Fruit fly (Drosophila melanogaster): ENCODE data around the gene HP1D3csd.
A peak's percentile ranks its signal among the peaks of the same experiment; 100 is the strongest.

Gene HP1D3csd

DNA sequence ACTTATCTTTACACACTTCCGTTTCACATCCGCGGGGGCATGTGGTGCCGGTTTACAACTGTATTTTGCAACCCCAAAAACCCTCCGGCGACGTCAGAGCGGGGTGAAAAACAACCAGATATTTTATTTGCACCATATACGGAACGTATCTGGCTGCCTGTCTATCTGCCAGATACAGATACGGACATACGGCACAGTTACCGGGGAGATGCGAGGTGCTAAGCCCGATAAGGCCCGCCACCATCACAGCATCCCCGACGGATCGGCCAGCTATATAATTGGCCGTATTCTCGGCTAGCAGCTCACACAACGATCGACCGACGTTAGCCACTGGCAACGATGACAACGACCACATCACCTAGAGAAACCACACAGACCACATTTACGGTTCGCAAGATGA, 22.9 kb downstream of the HP1D3csd start, which contains the start of gene Mur18B:
Gene Mur18B, plus strand, starts transcription at position 301 of the 400 bp plus-strand sequence.
- TF ChIP-seq Abd-B (GFP tag; optimal IDR thresholded peaks at IDR 0.05) (no peak), dsf (GFP tag; optimal IDR thresholded peaks at IDR 0.05; ENCODE audit: borderline replicate concordance) (no peak), foxo (GFP tag; optimal IDR thresholded peaks at IDR 0.05) (no peak), brk (GFP tag; optimal IDR thresholded peaks at IDR 0.05) (no peak), CG9705 (GFP tag; optimal IDR thresholded peaks at IDR 0.05) (no peak), br (GFP tag; optimal IDR thresholded peaks at IDR 0.05) (no peak), OdsH (GFP tag; optimal IDR thresholded peaks at IDR 0.05) (no peak), CG32264 (GFP tag; optimal IDR thresholded peaks at IDR 0.05) (no peak), HLH106 (tag; optimal IDR thresholded peaks at IDR 0.05) (no peak), N (GFP tag; optimal IDR thresholded peaks at IDR 0.05) (no peak), GATAd (GFP tag; optimal IDR thresholded peaks at IDR 0.05) (no peak), ey (GFP tag; optimal IDR thresholded peaks at IDR 0.05) (no peak), usp (GFP tag; optimal IDR thresholded peaks at IDR 0.05) (no peak), Jra (GFP tag; optimal IDR thresholded peaks at IDR 0.05) (no peak), Hnf4 (GFP tag; optimal IDR thresholded peaks at IDR 0.05) (no peak), Sp1 (GFP tag; optimal IDR thresholded peaks at IDR 0.05) (no peak), h (GFP tag; optimal IDR thresholded peaks at IDR 0.05) (no peak), psq (GFP tag; optimal IDR thresholded peaks at IDR 0.05) (no peak), Rel (GFP tag; optimal IDR thresholded peaks at IDR 0.05) (no peak), Rel (tag; optimal IDR thresholded peaks at IDR 0.05) (no peak), jim (GFP tag; optimal IDR thresholded peaks at IDR 0.05) (no peak)

dm6 chrX:19215215-19215614, 25.2 kb downstream of the HP1D3csd start, which contains the start of gene Muc18B:
TSS of gene Muc18B (plus strand) at chrX:19215515.
- TF ChIP-seq h (GFP tag; optimal IDR thresholded peaks at IDR 0.05) (no peak), jim (GFP tag; optimal IDR thresholded peaks at IDR 0.05) (no peak), Sp1 (GFP tag; optimal IDR thresholded peaks at IDR 0.05) (no peak), lola (GFP tag; optimal IDR thresholded peaks at IDR 0.05) (no peak), Abd-B (GFP tag; optimal IDR thresholded peaks at IDR 0.05) (no peak), ey (GFP tag; optimal IDR thresholded peaks at IDR 0.05) (no peak), OdsH (GFP tag; optimal IDR thresholded peaks at IDR 0.05) (no peak), brk (GFP tag; optimal IDR thresholded peaks at IDR 0.05) (no peak)

DNA sequence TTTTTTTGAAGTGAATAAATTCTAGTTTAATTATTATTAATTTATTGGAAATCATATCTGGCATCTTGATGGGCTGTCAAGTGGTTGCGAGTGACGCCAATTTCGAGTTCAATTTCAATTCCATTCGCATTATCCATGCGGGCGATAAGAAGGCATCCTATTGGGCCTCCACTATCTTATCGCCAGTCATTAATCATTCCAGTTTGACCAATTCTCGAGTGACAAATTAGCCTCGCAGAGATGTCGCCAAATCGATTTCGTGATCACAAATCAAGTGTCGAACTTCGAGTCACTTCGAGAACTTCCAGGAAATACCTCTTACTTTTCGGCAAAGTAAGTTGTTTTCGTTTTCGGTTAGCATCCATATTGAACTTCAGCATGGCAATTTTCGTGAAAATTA, 26.7 kb downstream of the HP1D3csd start:
- peak; percentile 64 for TF ChIP-seq Vsx2 (GFP tag; optimal IDR thresholded peaks at IDR 0.05; ENCODE audit: partially characterized antibody)
- TF ChIP-seq CG9705 (GFP tag; optimal IDR thresholded peaks at IDR 0.05): no peak

- TF ChIP-seq Dif (GFP tag; optimal IDR thresholded peaks at IDR 0.05; ENCODE audit: partially characterized antibody) (peak; percentile 90), Sp1 (GFP tag; optimal IDR thresholded peaks at IDR 0.05) (no peak), brk (GFP tag; optimal IDR thresholded peaks at IDR 0.05) (no peak), dl (GFP tag; optimal IDR thresholded peaks at IDR 0.05; ENCODE audit: insufficient read depth in 1 of 2, partially characterized antibody in 2 of 2) (peak; percentile 68), CG9705 (GFP tag; optimal IDR thresholded peaks at IDR 0.05) (no peak), CG32264 (GFP tag; optimal IDR thresholded peaks at IDR 0.05) (no peak), fru (GFP tag; optimal IDR thresholded peaks at IDR 0.05) (no peak), Jra (GFP tag; optimal IDR thresholded peaks at IDR 0.05) (no peak), Mio (GFP tag; optimal IDR thresholded peaks at IDR 0.05) (no peak), CrebA (GFP tag; optimal IDR thresholded peaks at IDR 0.05; ENCODE audit: borderline replicate concordance) (no peak), GATAd (GFP tag; optimal IDR thresholded peaks at IDR 0.05) (no peak), Hr83 (GFP tag; optimal IDR thresholded peaks at IDR 0.05; ENCODE audit: poor library complexity, severe bottlenecking) (no peak), foxo (GFP tag; optimal IDR thresholded peaks at IDR 0.05) (no peak), Hnf4 (GFP tag; optimal IDR thresholded peaks at IDR 0.05) (no peak), usp (GFP tag; optimal IDR thresholded peaks at IDR 0.05) (no peak), lola (GFP tag; optimal IDR thresholded peaks at IDR 0.05) (no peak), ey (GFP tag; optimal IDR thresholded peaks at IDR 0.05) (no peak), Rel (GFP tag; optimal IDR thresholded peaks at IDR 0.05) (no peak), Rel (tag; optimal IDR thresholded peaks at IDR 0.05) (no peak), tai (GFP tag; optimal IDR thresholded peaks at IDR 0.05) (no peak), OdsH (GFP tag; optimal IDR thresholded peaks at IDR 0.05) (no peak), dmrt93B (GFP tag; optimal IDR thresholded peaks at IDR 0.05) (no peak), Abd-B (GFP tag; optimal IDR thresholded peaks at IDR 0.05) (no peak), Vsx2 (GFP tag; optimal IDR thresholded peaks at IDR 0.05; ENCODE audit: partially characterized antibody) (peak; percentile 46)
Observed at dm6 chrX:19220415-19220814, 30.4 kb downstream of the HP1D3csd start, which contains the start of gene CG7884. TSS of gene CG7884 (plus strand) at chrX:19220622.

Measured in whole organism, wandering third instar larva.